Worm (Caenorhabditis elegans): ENCODE results near the gene C46C2.2.
A peak's percentile ranks its signal among the peaks of the same experiment; 100 is the strongest.

The C46C2.2 gene

DNA sequence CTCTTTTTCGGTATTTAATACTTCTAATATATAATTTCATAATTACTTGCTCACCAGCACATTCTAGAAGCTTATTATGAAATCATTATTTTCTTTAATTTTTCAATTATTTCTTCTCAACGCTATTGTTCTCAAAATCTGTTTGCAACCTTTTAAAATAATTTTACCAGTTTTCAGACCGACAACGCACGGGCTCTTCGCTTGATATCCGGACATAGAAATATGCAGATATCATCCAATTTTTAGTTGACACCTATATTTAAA, 17.7 kb upstream of the C46C2.2 start, which contains the start of gene wnk-1:
wnk-1 (plus strand) TSS at position 165 of the 264 bp plus-strand sequence.
- TF ChIP-seq tab-1 (GFP tag; IDR thresholded peaks at IDR 0.05) (no peak), med-1 (GFP tag; optimal IDR thresholded peaks at IDR 0.05; ENCODE audit: insufficient read depth) (no peak), klf-2 (GFP tag; conservative IDR thresholded peaks at IDR 0.05) (no peak), ref-1 (GFP tag; conservative IDR thresholded peaks at IDR 0.05) (no peak), ztf-23 (GFP tag; IDR thresholded peaks at IDR 0.05) (no peak), T22C8.4 (GFP tag; IDR thresholded peaks at IDR 0.05) (no peak), ztf-29 (GFP tag; IDR thresholded peaks at IDR 0.05) (no peak), cog-1 (tag; optimal IDR thresholded peaks at IDR 0.05) (no peak), flt-1 (GFP tag; IDR thresholded peaks at IDR 0.05) (no peak)

DNA sequence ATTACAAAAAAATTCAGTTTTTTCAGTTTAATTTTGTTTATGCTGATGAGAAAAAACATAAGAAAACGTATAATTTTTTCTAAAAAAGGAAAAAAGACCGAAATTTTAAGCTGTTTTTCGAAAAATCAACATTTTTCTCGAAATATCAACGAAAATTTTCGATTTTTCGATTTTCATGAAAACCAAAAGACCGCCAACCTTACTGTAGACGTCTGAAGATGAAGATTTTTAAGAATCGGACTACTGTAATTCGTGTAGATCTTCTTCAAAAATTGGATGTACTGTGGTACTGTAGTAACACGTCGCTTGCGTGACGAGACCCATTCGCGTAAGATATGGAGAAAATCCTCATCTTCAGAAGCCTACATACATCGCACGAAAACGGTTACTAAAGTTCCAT, 6.7 kb upstream of the C46C2.2 start:
- TF ChIP-seq cog-1 (tag; optimal IDR thresholded peaks at IDR 0.05) (no peak), klf-2 (GFP tag; conservative IDR thresholded peaks at IDR 0.05) (no peak), ztf-29 (GFP tag; IDR thresholded peaks at IDR 0.05) (no peak), ztf-23 (GFP tag; IDR thresholded peaks at IDR 0.05) (no peak), tab-1 (GFP tag; IDR thresholded peaks at IDR 0.05) (no peak), med-1 (GFP tag; optimal IDR thresholded peaks at IDR 0.05; ENCODE audit: insufficient read depth) (no peak), T22C8.4 (GFP tag; IDR thresholded peaks at IDR 0.05) (no peak), flt-1 (GFP tag; IDR thresholded peaks at IDR 0.05) (no peak), ref-1 (GFP tag; conservative IDR thresholded peaks at IDR 0.05) (no peak)

DNA sequence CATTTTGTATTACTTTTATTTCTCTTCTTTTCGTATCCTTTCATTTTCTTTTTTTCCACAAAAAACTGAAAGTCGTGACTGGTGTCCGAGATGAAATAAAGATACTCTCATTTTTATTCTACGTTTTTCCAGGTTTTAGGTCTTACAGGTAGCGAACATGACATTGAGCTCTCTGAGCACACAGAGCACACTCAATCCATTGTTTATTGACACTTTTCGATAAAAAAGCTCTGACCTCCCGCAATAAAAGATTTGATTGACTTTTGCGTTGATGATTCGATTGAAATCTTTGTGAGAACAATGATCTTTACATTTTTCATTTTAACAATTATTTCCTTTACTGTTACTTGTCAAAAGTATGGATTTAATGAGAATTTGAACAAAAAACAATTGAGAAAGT, 5.4 kb upstream of the C46C2.2 start, which contains the start of gene C46C2.6:
C46C2.6 (plus strand) TSS at position 301 of the 400 bp plus-strand sequence.
- TF ChIP-seq flt-1 (GFP tag; IDR thresholded peaks at IDR 0.05) (no peak), ztf-29 (GFP tag; IDR thresholded peaks at IDR 0.05) (no peak), ztf-23 (GFP tag; IDR thresholded peaks at IDR 0.05) (no peak), ref-1 (GFP tag; conservative IDR thresholded peaks at IDR 0.05) (no peak), cog-1 (tag; optimal IDR thresholded peaks at IDR 0.05) (no peak), tab-1 (GFP tag; IDR thresholded peaks at IDR 0.05) (no peak), med-1 (GFP tag; optimal IDR thresholded peaks at IDR 0.05; ENCODE audit: insufficient read depth) (no peak), klf-2 (GFP tag; conservative IDR thresholded peaks at IDR 0.05) (no peak), T22C8.4 (GFP tag; IDR thresholded peaks at IDR 0.05) (no peak)

DNA sequence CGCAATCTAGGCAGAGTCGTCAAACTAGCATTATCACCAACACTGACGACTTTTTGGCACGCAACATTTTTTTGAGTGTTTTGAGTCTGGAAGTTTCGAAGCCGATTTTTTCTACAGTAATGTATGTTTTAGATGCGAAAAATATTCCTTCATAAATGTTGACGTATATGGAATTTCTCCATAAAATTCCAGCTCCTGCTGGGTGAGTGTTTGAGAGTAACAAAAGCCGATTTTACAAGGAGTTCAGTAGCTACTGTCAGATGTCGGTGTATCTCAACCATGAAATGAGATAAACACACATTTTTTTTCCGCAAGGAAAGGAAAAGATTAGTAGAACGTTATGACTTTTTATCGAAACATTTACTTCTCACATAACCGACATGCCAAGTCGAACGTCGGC, 2.7 kb upstream of the C46C2.2 start:
- TF ChIP-seq flt-1 (GFP tag; IDR thresholded peaks at IDR 0.05) (no peak), ref-1 (GFP tag; conservative IDR thresholded peaks at IDR 0.05) (no peak), ztf-23 (GFP tag; IDR thresholded peaks at IDR 0.05) (no peak), ztf-29 (GFP tag; IDR thresholded peaks at IDR 0.05) (no peak), cog-1 (tag; optimal IDR thresholded peaks at IDR 0.05) (no peak), T22C8.4 (GFP tag; IDR thresholded peaks at IDR 0.05) (no peak), med-1 (GFP tag; optimal IDR thresholded peaks at IDR 0.05; ENCODE audit: insufficient read depth) (no peak), klf-2 (GFP tag; conservative IDR thresholded peaks at IDR 0.05) (no peak), tab-1 (GFP tag; IDR thresholded peaks at IDR 0.05) (no peak)

DNA sequence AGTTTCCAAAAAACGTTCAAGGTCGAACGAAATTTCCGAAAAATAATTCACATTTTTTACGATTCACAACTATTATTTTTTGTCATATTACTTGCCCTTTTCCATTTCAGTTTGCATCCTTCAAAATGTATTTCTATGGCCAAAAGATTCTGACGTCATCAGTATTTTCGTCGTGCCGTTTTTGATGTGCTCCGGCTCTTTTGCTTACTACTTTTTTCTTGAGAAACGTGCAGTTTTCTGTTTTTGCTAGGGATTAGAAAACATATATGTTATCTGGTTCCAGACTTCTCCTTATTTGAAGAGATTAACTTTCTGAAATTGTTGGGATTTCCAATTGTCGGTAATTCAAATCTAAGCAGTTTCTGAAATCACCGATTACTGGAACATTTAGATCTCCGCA, 1.7 kb upstream of the C46C2.2 start:
- TF ChIP-seq klf-2 (GFP tag; conservative IDR thresholded peaks at IDR 0.05) (no peak), ztf-29 (GFP tag; IDR thresholded peaks at IDR 0.05) (no peak), cog-1 (tag; optimal IDR thresholded peaks at IDR 0.05) (no peak), T22C8.4 (GFP tag; IDR thresholded peaks at IDR 0.05) (no peak), ref-1 (GFP tag; conservative IDR thresholded peaks at IDR 0.05) (no peak), ztf-23 (GFP tag; IDR thresholded peaks at IDR 0.05) (no peak), med-1 (GFP tag; optimal IDR thresholded peaks at IDR 0.05; ENCODE audit: insufficient read depth) (no peak), flt-1 (GFP tag; IDR thresholded peaks at IDR 0.05) (no peak), tab-1 (GFP tag; IDR thresholded peaks at IDR 0.05) (no peak)

DNA sequence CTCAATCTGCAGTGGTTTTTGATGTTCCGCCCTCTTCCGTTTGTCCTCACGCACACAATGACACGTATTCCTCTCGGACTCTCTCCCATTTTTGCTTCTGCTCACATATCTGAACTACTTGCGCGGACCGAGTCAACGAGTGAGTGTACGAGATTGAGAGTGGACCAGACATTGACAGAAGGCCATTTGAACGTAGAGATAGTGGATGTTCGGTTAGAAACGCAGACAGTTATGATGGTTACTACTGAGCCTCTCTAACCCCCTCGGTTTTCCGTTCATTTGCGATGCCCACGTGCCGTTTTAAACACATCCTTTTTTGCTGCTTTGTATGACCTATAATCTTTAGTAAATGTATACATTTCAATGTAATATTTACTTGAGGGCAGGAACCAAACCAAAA, 1.1 kb upstream of the C46C2.2 start:
- TF ChIP-seq cog-1 (tag; optimal IDR thresholded peaks at IDR 0.05), result no peak
- TF ChIP-seq flt-1 (GFP tag; IDR thresholded peaks at IDR 0.05), result 0 out of 2 replicates have a peak, but pooled peaks have one; percentile 11

DNA sequence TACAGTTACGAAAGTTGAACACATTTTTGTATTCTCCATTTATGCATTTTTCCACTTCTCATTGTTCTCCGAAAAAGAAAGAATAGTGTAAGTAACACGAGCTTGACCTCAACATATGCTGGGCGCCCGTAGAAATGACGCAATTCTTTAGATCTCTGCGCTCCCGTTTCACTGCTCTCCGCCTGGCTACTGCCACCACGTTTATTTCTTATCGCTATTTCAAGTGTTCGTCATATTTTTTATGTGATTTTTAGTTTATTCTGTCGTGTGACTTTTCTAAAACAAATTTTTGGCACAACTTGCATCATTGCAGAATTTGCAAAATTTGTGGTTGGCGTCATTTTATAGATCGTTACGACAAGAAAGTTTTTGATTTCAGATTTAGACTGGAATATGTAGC, 570 bp upstream of the C46C2.2 start:
- TF ChIP-seq ztf-29 (GFP tag; IDR thresholded peaks at IDR 0.05) (no peak), klf-2 (GFP tag; conservative IDR thresholded peaks at IDR 0.05) (no peak), cog-1 (tag; optimal IDR thresholded peaks at IDR 0.05) (no peak), flt-1 (GFP tag; IDR thresholded peaks at IDR 0.05) (no peak), tab-1 (GFP tag; IDR thresholded peaks at IDR 0.05) (no peak), T22C8.4 (GFP tag; IDR thresholded peaks at IDR 0.05) (no peak), ztf-23 (GFP tag; IDR thresholded peaks at IDR 0.05) (no peak), ref-1 (GFP tag; conservative IDR thresholded peaks at IDR 0.05) (no peak), med-1 (GFP tag; optimal IDR thresholded peaks at IDR 0.05; ENCODE audit: insufficient read depth) (no peak)

DNA sequence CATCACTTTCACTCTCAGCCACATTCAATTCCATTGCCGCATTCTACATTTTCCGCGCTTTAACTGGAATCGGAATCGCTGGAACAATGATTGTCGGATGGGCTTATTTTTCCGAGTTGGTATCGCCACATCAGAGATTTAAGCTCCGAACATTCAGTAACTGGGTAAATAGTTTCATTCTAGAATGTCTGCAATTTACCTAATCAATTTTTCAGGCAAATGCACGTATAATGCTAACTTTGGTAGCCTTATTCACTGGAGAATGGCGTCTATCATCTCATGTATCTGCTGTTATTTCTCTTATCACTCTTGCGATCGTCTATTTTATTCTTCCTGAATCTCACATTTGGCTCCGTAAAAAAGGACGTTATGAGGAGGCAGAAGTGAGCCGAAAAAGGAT, 889 bp downstream of the C46C2.2 start:
- no peak for TF ChIP-seq cog-1 (tag; optimal IDR thresholded peaks at IDR 0.05)
- TF ChIP-seq ztf-29 (GFP tag; IDR thresholded peaks at IDR 0.05), result no peak
- no peak for TF ChIP-seq ztf-23 (GFP tag; IDR thresholded peaks at IDR 0.05)
- no peak for TF ChIP-seq flt-1 (GFP tag; IDR thresholded peaks at IDR 0.05)
- TF ChIP-seq klf-2 (GFP tag; conservative IDR thresholded peaks at IDR 0.05), result no peak
- no peak for TF ChIP-seq med-1 (GFP tag; optimal IDR thresholded peaks at IDR 0.05; ENCODE audit: insufficient read depth)
- TF ChIP-seq ref-1 (GFP tag; conservative IDR thresholded peaks at IDR 0.05), result no peak
- no peak for TF ChIP-seq tab-1 (GFP tag; IDR thresholded peaks at IDR 0.05)

DNA sequence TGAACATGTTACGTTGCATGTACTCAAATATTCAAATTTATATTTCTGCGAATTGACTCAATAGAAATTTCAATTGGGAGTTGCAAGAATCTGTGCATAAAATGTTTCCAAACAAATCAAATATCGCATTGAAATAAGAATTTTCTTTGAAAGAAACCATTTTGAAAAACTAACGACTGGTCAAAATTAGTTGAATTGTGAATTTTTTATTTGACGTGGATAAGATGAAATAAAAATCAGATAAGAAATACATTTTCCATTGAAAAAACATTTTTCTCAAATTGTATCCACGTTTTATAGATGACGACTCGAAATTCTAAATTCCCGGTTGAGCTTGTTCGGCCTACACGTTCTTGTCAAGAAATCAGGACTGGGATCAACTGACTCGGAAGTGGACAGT, 7.3 kb downstream of the C46C2.2 start, which contains the start of gene C46C2.3:
C46C2.3 (plus strand) TSS at position 301 of the 400 bp plus-strand sequence.
- TF ChIP-seq cog-1 (tag; optimal IDR thresholded peaks at IDR 0.05) (no peak), ztf-29 (GFP tag; IDR thresholded peaks at IDR 0.05) (no peak), klf-2 (GFP tag; conservative IDR thresholded peaks at IDR 0.05) (no peak), med-1 (GFP tag; optimal IDR thresholded peaks at IDR 0.05; ENCODE audit: insufficient read depth) (no peak), ztf-23 (GFP tag; IDR thresholded peaks at IDR 0.05) (no peak), tab-1 (GFP tag; IDR thresholded peaks at IDR 0.05) (no peak), flt-1 (GFP tag; IDR thresholded peaks at IDR 0.05) (no peak), T22C8.4 (GFP tag; IDR thresholded peaks at IDR 0.05) (no peak), ref-1 (GFP tag; conservative IDR thresholded peaks at IDR 0.05) (no peak)

DNA sequence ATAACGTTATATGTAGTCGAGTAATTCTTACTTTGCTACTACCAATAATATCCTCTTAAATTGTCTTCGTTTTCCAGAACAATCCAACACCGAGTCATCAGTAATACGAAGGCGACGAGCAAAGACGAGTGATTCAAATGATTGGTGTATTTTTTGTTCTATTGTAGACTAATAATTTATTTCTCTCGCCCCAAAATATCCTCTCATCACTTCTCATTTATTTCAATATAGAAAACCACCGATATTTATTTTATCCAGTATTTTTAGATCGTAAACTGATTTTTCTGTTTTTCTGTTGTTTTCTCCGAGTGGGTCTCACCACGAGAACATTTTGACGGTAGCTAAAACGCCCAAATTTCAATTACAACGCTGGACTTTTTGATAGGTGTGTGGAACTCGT, 10.1 kb downstream of the C46C2.2 start:
- no peak for TF ChIP-seq cog-1 (tag; optimal IDR thresholded peaks at IDR 0.05)
- no peak for TF ChIP-seq ztf-29 (GFP tag; IDR thresholded peaks at IDR 0.05)
- no peak for TF ChIP-seq med-1 (GFP tag; optimal IDR thresholded peaks at IDR 0.05; ENCODE audit: insufficient read depth)
- TF ChIP-seq ref-1 (GFP tag; conservative IDR thresholded peaks at IDR 0.05), result no peak
- TF ChIP-seq T22C8.4 (GFP tag; IDR thresholded peaks at IDR 0.05), result no peak
- no peak for TF ChIP-seq flt-1 (GFP tag; IDR thresholded peaks at IDR 0.05)

All from whole organism, midembryonic.